Worm (Caenorhabditis elegans): ENCODE measurements around the gene nstp-2.

Gene nstp-2

DNA sequence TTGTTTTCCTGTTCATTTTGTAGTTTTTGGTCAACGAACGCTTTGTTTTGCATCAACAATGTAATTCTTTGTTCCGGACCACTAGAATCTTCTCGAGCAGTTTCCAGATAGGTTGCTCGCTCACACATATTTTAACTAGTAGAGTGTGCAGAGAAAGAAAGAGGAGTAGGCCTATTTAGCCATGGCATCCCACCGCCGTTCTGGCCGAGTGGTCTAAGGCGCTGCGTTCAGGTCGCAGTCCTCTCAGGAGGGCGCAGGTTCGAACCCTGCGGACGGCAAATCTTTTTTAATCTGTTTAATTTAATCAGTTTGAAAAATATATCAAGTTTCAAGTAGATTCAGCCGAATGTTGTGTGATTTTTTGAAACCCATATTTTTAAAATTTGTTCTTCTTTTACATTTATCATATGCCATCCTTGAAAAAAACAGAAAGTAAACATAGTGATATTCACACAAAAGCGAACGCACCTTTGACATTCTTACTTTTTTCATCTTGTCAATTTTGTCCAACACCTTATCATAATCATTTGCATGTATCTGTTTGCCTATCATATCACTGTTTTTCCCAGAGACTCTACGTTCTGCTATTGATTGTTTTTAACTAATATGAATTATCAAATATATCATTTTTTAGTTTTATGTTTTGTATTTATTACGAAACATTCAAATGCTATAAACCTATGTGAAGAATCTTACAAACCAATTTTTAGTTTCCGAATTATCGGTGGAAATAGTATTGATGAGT lies 49.2 kb downstream of the nstp-2 start, which contains the start of gene try-3 (continued):
- TF ChIP-seq tbx-7 (tag; optimal IDR thresholded peaks at IDR 0.05) (no peak), hlh-6 (tag; optimal IDR thresholded peaks at IDR 0.05) (no peak), nhr-11 (tag; optimal IDR thresholded peaks at IDR 0.05) (no peak), sox-4 (tag; optimal IDR thresholded peaks at IDR 0.05) (peak; percentile 55), syd-9 (tag; optimal IDR thresholded peaks at IDR 0.05) (peak; percentile 32), elt-4 (tag; optimal IDR thresholded peaks at IDR 0.05) (no peak), ahr-1 (tag; optimal IDR thresholded peaks at IDR 0.05) (peak; percentile 16), pax-1 (tag; optimal IDR thresholded peaks at IDR 0.05) (no peak), fax-1 (tag; optimal IDR thresholded peaks at IDR 0.05) (peak; percentile 20), tbx-2 (tag; optimal IDR thresholded peaks at IDR 0.05) (peak; percentile 49), F13H6.1 (tag; optimal IDR thresholded peaks at IDR 0.05) (no peak), pqm-1 (tag; optimal IDR thresholded peaks at IDR 0.05) (peak; percentile 26), odd-2 (tag; optimal IDR thresholded peaks at IDR 0.05) (peak; percentile 25), pag-3 (tag; optimal IDR thresholded peaks at IDR 0.05; ENCODE audit: borderline replicate concordance) (no peak), elt-2 (tag; optimal IDR thresholded peaks at IDR 0.05) (peak; percentile 77), fkh-10 (GFP tag; optimal IDR thresholded peaks at IDR 0.05) (no peak), unc-86 (tag; optimal IDR thresholded peaks at IDR 0.05) (no peak), sox-2 (GFP tag; IDR thresholded peaks at IDR 0.05) (no peak), unc-55 (GFP tag; optimal IDR thresholded peaks at IDR 0.05) (no peak), ref-2 (tag; optimal IDR thresholded peaks at IDR 0.05) (peak; percentile 43), ceh-22 (tag; optimal IDR thresholded peaks at IDR 0.05) (no peak), C08G9.2 (tag; optimal IDR thresholded peaks at IDR 0.05) (peak; percentile 17), ceh-9 (tag; optimal IDR thresholded peaks at IDR 0.05) (no peak), sdc-2 (tag; optimal IDR thresholded peaks at IDR 0.05) (peak; percentile 14), ceh-30 (tag; optimal IDR thresholded peaks at IDR 0.05) (peak; percentile 7), ceh-34 (tag; optimal IDR thresholded peaks at IDR 0.05) (peak; percentile 24), fkh-6 (tag; optimal IDR thresholded peaks at IDR 0.05) (no peak), ceh-31 (tag; optimal IDR thresholded peaks at IDR 0.05) (peak; percentile 71), nhr-232 (tag; optimal IDR thresholded peaks at IDR 0.05) (peak; percentile 53), mec-3 (tag; optimal IDR thresholded peaks at IDR 0.05; ENCODE audit: borderline replicate concordance) (no peak), ceh-45 (GFP tag; IDR thresholded peaks at IDR 0.05) (no peak)

DNA sequence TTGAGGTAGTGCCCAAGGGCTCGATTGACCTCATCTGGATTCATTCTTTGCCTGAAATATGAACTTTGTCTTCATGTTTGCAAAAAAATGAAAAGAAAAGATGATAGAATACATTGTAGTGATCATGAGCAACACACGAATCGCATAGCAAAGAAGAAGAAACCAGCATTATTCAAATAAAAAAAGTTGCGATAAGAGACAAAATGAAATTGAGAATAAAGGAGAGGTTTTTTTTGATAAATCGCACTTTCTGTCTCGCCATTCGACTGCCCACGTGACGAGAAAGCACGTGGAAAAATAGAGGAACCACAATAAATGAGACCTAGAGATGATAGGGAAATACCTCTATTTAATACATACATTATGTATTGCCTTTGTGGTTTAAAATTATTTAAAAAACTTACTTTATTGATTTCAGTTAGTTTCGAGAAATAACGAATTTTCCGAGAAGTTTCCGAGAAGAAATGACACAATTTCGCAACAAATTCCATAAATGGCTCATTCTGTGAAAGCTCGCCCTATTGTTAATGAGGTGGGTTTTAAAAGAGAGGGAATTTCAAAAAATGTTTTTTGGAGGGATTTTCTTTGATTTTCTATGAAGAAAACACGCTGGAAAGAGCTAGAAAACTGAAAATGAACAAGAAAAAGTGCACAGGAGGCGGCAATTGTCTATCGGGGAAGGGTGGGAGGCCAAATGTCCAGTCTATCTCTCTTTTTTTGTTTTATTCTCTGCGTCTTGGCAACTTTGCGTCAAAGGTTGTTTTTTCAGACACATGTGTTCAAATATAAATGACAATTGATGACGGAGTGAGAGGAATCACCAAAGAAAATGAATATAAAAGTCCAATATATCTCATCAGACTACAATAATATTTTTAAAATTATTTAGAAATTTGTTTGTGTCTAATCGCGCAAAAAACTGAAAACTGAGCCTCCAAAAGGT lies 50.3 kb downstream of the nstp-2 start, which contains the start of gene paqr-1:
paqr-1 (minus strand) TSS at position 51 of the 943 bp plus-strand sequence.
- TF ChIP-seq ceh-31 (tag; optimal IDR thresholded peaks at IDR 0.05) (peak; percentile 21), K09A11.1 (tag; optimal IDR thresholded peaks at IDR 0.05; ENCODE audit: insufficient read depth) (no peak), nhr-232 (tag; optimal IDR thresholded peaks at IDR 0.05) (no peak), T23F11.4 (GFP tag; optimal IDR thresholded peaks at IDR 0.05) (no peak), unc-42 (tag; optimal IDR thresholded peaks at IDR 0.05) (peak; percentile 15), hlh-30 (tag; optimal IDR thresholded peaks at IDR 0.05; ENCODE audit: insufficient read depth) (peak; percentile 50)

DNA sequence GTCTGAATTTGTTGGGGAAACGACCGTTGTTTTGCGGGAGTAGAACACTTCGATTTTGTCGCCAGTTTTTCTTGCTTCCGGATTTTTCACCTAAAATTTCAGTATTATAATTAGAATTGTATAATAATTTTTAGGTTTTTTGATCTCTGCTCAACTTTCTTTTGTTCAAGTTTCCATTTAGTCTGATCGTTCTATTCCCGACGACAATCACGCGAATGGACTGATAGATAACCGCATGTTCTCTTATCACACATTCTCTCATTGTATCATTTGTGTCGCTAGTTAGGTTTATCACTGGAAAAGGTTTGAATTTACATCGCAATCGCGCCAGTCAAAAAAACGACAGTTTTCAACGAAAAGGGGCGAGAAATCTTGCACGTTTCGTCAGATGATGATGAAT lies 51.1 kb downstream of the nstp-2 start:
- no peak for TF ChIP-seq gmeb-2 (tag; optimal IDR thresholded peaks at IDR 0.05)
- no peak for TF ChIP-seq Y22D7AL.16 (tag; optimal IDR thresholded peaks at IDR 0.05)
- TF ChIP-seq eyg-1 (tag; optimal IDR thresholded peaks at IDR 0.05), result no peak
- TF ChIP-seq C38D4.7 (GFP tag; optimal IDR thresholded peaks at IDR 0.05), result no peak
- TF ChIP-seq elt-2 (tag; optimal IDR thresholded peaks at IDR 0.05), result peak; percentile 86
- no peak for TF ChIP-seq F13H6.1 (tag; optimal IDR thresholded peaks at IDR 0.05)
- TF ChIP-seq pag-3 (tag; optimal IDR thresholded peaks at IDR 0.05; ENCODE audit: borderline replicate concordance), result no peak
- no peak for TF ChIP-seq hlh-13 (GFP tag; optimal IDR thresholded peaks at IDR 0.05)

Measured in whole organism, late embryonic.